Fruit fly (Drosophila melanogaster): Measurements from ENCODE around the gene bves.

The bves gene

dm6 chrX:21042638-21043513 is 10.9 kb upstream of the bves start (continued):
- TF ChIP-seq ci (GFP tag; IDR thresholded peaks at IDR 0.05) (peak; percentile 95), hth (optimal IDR thresholded peaks at IDR 0.05) (no peak), sug (tag; optimal IDR thresholded peaks at IDR 0.05) (peak; percentile 92), CG1832 (GFP tag; optimal IDR thresholded peaks at IDR 0.05) (no peak), ranshi (GFP tag; IDR thresholded peaks at IDR 0.05) (peak; percentile 89), ham (GFP tag; IDR thresholded peaks at IDR 0.05) (no peak), Hey (tag; optimal IDR thresholded peaks at IDR 0.05) (peak; percentile 8), HmgD (GFP tag; optimal IDR thresholded peaks at IDR 0.05) (no peak), CG10979 (tag; optimal IDR thresholded peaks at IDR 0.05) (peak; percentile 90), croc (GFP tag; conservative IDR thresholded peaks at IDR 0.05) (peak; percentile 79), CG2199 (GFP tag; IDR thresholded peaks at IDR 0.05) (no peak; the same call in 2 of the 3 replicates), sqz (GFP tag; optimal IDR thresholded peaks at IDR 0.05) (peak; percentile 84), jumu (GFP tag; optimal IDR thresholded peaks at IDR 0.05) (no peak), Fer2 (tag; optimal IDR thresholded peaks at IDR 0.05) (peak; percentile 78), eyg (GFP tag; optimal IDR thresholded peaks at IDR 0.05) (no peak), pho (GFP tag; optimal IDR thresholded peaks at IDR 0.05) (peak; percentile 24), CG2202 (tag; optimal IDR thresholded peaks at IDR 0.05) (peak; percentile 72), CG8290 (GFP tag; optimal IDR thresholded peaks at IDR 0.05) (peak; percentile 56), CG8290 (tag; optimal IDR thresholded peaks at IDR 0.05) (peak; percentile 3 to 11), Hr3 (GFP tag; optimal IDR thresholded peaks at IDR 0.05) (peak; percentile 81), dysf (GFP tag; IDR thresholded peaks at IDR 0.05) (peak; percentile 94), HLH3B (GFP tag; IDR thresholded peaks at IDR 0.05) (peak; percentile 94), CG8944 (GFP tag; optimal IDR thresholded peaks at IDR 0.05) (no peak), Hr51 (GFP tag; optimal IDR thresholded peaks at IDR 0.05) (peak in 1 of 2 experiments; percentile 94), CG1792 (GFP tag; optimal IDR thresholded peaks at IDR 0.05) (no peak), Oli (tag; optimal IDR thresholded peaks at IDR 0.05) (peak; percentile 91), Ets97D (GFP tag; optimal IDR thresholded peaks at IDR 0.05) (no peak), CG1603 (tag; optimal IDR thresholded peaks at IDR 0.05) (peak; percentile 20), unc-4 (GFP tag; IDR thresholded peaks at IDR 0.05; ENCODE audit: partially characterized antibody) (0 out of 2 replicates have a peak, but pooled peaks have one; percentile 24), pfk (GFP tag; optimal IDR thresholded peaks at IDR 0.05) (peak; percentile 8), CG7271 (tag; optimal IDR thresholded peaks at IDR 0.05) (peak; percentile 71), gce (GFP tag; IDR thresholded peaks at IDR 0.05) (peak; percentile 83; the same call in 2 of the 3 replicates), CG10147 (GFP tag; optimal IDR thresholded peaks at IDR 0.05) (peak; percentile 90), sd (tag; optimal IDR thresholded peaks at IDR 0.05) (peak; percentile 69), ro (GFP tag; IDR thresholded peaks at IDR 0.05) (peak; percentile 62), p53 (GFP tag; optimal IDR thresholded peaks at IDR 0.05) (no peak), Lim3 (GFP tag; IDR thresholded peaks at IDR 0.05) (peak; percentile 60), CG13775 (GFP tag; optimal IDR thresholded peaks at IDR 0.05) (peak; percentile 83), abd-A (tag; optimal IDR thresholded peaks at IDR 0.05) (peak; percentile 27), Atf-2 (GFP tag; optimal IDR thresholded peaks at IDR 0.05) (no peak), CTCF (GFP tag; optimal IDR thresholded peaks at IDR 0.05) (peak; percentile 61), her (GFP tag; optimal IDR thresholded peaks at IDR 0.05) (no peak), peb (GFP tag; IDR thresholded peaks at IDR 0.05) (peak; percentile 47), chm (GFP tag; IDR thresholded peaks at IDR 0.05) (peak; percentile 68; the same call in 1 of the 2 replicates), CG14014 (GFP tag; IDR thresholded peaks at IDR 0.05) (peak; percentile 84), CG13287 (GFP tag; IDR thresholded peaks at IDR 0.05; ENCODE audit: partially characterized antibody) (0 out of 2 replicates have a peak, but pooled peaks have one; percentile 30), repo (GFP tag; optimal IDR thresholded peaks at IDR 0.05) (no peak), CG16779 (GFP tag; IDR thresholded peaks at IDR 0.05) (no peak), BtbVII (GFP tag; optimal IDR thresholded peaks at IDR 0.05) (peak; percentile 93), knrl (GFP tag; IDR thresholded peaks at IDR 0.05; ENCODE audit: partially characterized antibody) (0 out of 3 replicates have a peak, but pooled peaks have one; percentile 33)

All from whole organism, embryonic.